Fruit fly (Drosophila melanogaster): Measurements from ENCODE around the gene Atg16.

Atg16 gene

dm6 chr3R:29834759-29835709 lies at the start of gene Atg16 (continued):
- TF ChIP-seq Xbp1 (GFP tag; optimal IDR thresholded peaks at IDR 0.05) (no peak), gcm2 (GFP tag; optimal IDR thresholded peaks at IDR 0.05) (no peak), lmd (GFP tag; IDR thresholded peaks at IDR 0.05) (no peak), so (GFP tag; IDR thresholded peaks at IDR 0.05) (no peak), CG8944 (GFP tag; optimal IDR thresholded peaks at IDR 0.05) (no peak), CG12391 (tag; optimal IDR thresholded peaks at IDR 0.05) (no peak), CG13123 (GFP tag; optimal IDR thresholded peaks at IDR 0.05) (no peak), bab2 (GFP tag; optimal IDR thresholded peaks at IDR 0.05) (no peak), CG1024 (GFP tag; IDR thresholded peaks at IDR 0.05) (no peak), CG9437 (GFP tag; optimal IDR thresholded peaks at IDR 0.05) (no peak), CG18011 (GFP tag; optimal IDR thresholded peaks at IDR 0.05) (no peak), tup (GFP tag; optimal IDR thresholded peaks at IDR 0.05) (no peak), CG10209 (GFP tag; optimal IDR thresholded peaks at IDR 0.05) (no peak), sug (tag; optimal IDR thresholded peaks at IDR 0.05) (no peak), CG9797 (GFP tag; optimal IDR thresholded peaks at IDR 0.05) (no peak), Awh (GFP tag; IDR thresholded peaks at IDR 0.05) (no peak), CG11723 (GFP tag; optimal IDR thresholded peaks at IDR 0.05) (no peak), Jarid2 (GFP tag; optimal IDR thresholded peaks at IDR 0.05) (no peak), tna (GFP tag; IDR thresholded peaks at IDR 0.05; ENCODE audit: partially characterized antibody) (peak; percentile 80), lov (optimal IDR thresholded peaks at IDR 0.05) (no peak), lov (GFP tag; IDR thresholded peaks at IDR 0.05) (no peak), CG10321 (GFP tag; IDR thresholded peaks at IDR 0.05) (no peak), CG18599 (GFP tag; optimal IDR thresholded peaks at IDR 0.05) (no peak), chm (GFP tag; IDR thresholded peaks at IDR 0.05) (no peak), cg (GFP tag; optimal IDR thresholded peaks at IDR 0.05) (no peak), gro (GFP tag; optimal IDR thresholded peaks at IDR 0.05) (no peak), wor (GFP tag; IDR thresholded peaks at IDR 0.05) (no peak), CG2712 (tag; optimal IDR thresholded peaks at IDR 0.05) (no peak), CG14014 (GFP tag; IDR thresholded peaks at IDR 0.05) (no peak), trh (GFP tag; optimal IDR thresholded peaks at IDR 0.05) (no peak), CG6254 (GFP tag; optimal IDR thresholded peaks at IDR 0.05) (no peak), CG17912 (GFP tag; optimal IDR thresholded peaks at IDR 0.05) (no peak), Ada2b (GFP tag; IDR thresholded peaks at IDR 0.05) (no peak), CG15514 (GFP tag; optimal IDR thresholded peaks at IDR 0.05) (no peak), dimm (GFP tag; IDR thresholded peaks at IDR 0.05) (no peak), Gug (GFP tag; IDR thresholded peaks at IDR 0.05) (no peak; the same call in 3 of the 4 replicates), ken (GFP tag; IDR thresholded peaks at IDR 0.05) (no peak), CG1647 (GFP tag; optimal IDR thresholded peaks at IDR 0.05) (no peak), unc-4 (GFP tag; IDR thresholded peaks at IDR 0.05; ENCODE audit: partially characterized antibody) (peak; percentile 85), Hr39 (optimal IDR thresholded peaks at IDR 0.05) (no peak), pb (GFP tag; optimal IDR thresholded peaks at IDR 0.05) (no peak), schlank (tag; optimal IDR thresholded peaks at IDR 0.05) (no peak), CG7745 (tag; optimal IDR thresholded peaks at IDR 0.05) (no peak), HmgZ (tag; optimal IDR thresholded peaks at IDR 0.05) (no peak), CG2129 (GFP tag; IDR thresholded peaks at IDR 0.05; ENCODE audit: partially characterized antibody) (peak; percentile 85), Abd-B (GFP tag; optimal IDR thresholded peaks at IDR 0.05) (no peak), CG32772 (GFP tag; IDR thresholded peaks at IDR 0.05) (no peak), fd102C (GFP tag; optimal IDR thresholded peaks at IDR 0.05) (no peak), CG15479 (GFP tag; optimal IDR thresholded peaks at IDR 0.05) (no peak), Dfd (GFP tag; optimal IDR thresholded peaks at IDR 0.05) (no peak)

All from whole organism, embryonic.